Fruit fly (Drosophila melanogaster) whole organism, prepupa: ENCODE data around the gene Syx13.

Source experiments
- Blimp-1 ChIP-seq: fragments of 200-800 bp; sonication (Bioruptor generic); optimal IDR thresholded peaks from 3 replicates; lab custom pipeline; 2017; ENCODE audit warnings: missing biosample characterization, missing genetic modification characterization, mild to moderate bottlenecking, moderate library complexity, missing genetic modification reagents
- CG10631 ChIP-seq: fragments of 200-800 bp; sonication (Bioruptor generic); optimal IDR thresholded peaks from 2 replicates; lab custom pipeline; 2016; ENCODE audit warnings: missing biosample characterization, missing genetic modification characterization
- CG10669 ChIP-seq: fragments of 200-800 bp; sonication (Bioruptor generic); optimal IDR thresholded peaks from 3 replicates; lab custom pipeline; 2018; ENCODE audit warnings: missing biosample characterization, mild to moderate bottlenecking, missing genetic modification characterization, moderate library complexity
- CG11294 ChIP-seq: fragments of 200-800 bp; sonication (Bioruptor generic); IDR thresholded peaks from 2 replicates; pipeline ENCODE4 v1.3.6; 2022; ENCODE audit warnings: missing biosample characterization, missing genetic modification characterization
- CG11762 ChIP-seq: fragments of 200-800 bp; sonication (Bioruptor generic); optimal IDR thresholded peaks from 3 replicates; lab custom pipeline; 2016; ENCODE audit warnings: missing biosample characterization, missing genetic modification characterization; ENCODE audit not compliant: insufficient read depth
- CG15336 ChIP-seq: fragments of 200-800 bp; sonication (Bioruptor generic); IDR thresholded peaks from 2 replicates; pipeline ENCODE4 v1.3.6; 2022; ENCODE audit warnings: missing biosample characterization, missing genetic modification characterization
- CG1621 ChIP-seq: fragments of 200-800 bp; sonication (Bioruptor generic); optimal IDR thresholded peaks from 3 replicates; lab custom pipeline; 2018; ENCODE audit warnings: missing biosample characterization, mild to moderate bottlenecking, missing genetic modification characterization
- CG16779 ChIP-seq: fragments of 200-800 bp; sonication (Bioruptor generic); optimal IDR thresholded peaks from 3 replicates; lab custom pipeline; 2017; ENCODE audit warnings: missing biosample characterization, mild to moderate bottlenecking, missing genetic modification characterization
- CG3032 ChIP-seq: fragments of 200-800 bp; optimal IDR thresholded peaks from 2 replicates; lab custom pipeline; 2019; ENCODE audit warnings: missing biosample characterization, mild to moderate bottlenecking, missing genetic modification characterization, moderate library complexity
- CG31627 ChIP-seq: fragments of 200-800 bp; sonication (Bioruptor generic); optimal IDR thresholded peaks from 3 replicates; lab custom pipeline; 2016; ENCODE audit warnings: missing biosample characterization, missing genetic modification characterization
- CG32006 ChIP-seq: fragments of 200-800 bp; sonication (Bioruptor generic); optimal IDR thresholded peaks from 3 replicates; lab custom pipeline; 2017; ENCODE audit warnings: missing biosample characterization, mild to moderate bottlenecking, missing genetic modification characterization
- CG34406 ChIP-seq: fragments of 200-800 bp; sonication (Bioruptor generic); optimal IDR thresholded peaks from 3 replicates; lab custom pipeline; 2016; ENCODE audit warnings: missing biosample characterization, missing genetic modification characterization
- CG3919 ChIP-seq: fragments of 200-800 bp; sonication (Bioruptor generic); optimal IDR thresholded peaks from 3 replicates; lab custom pipeline; 2016; ENCODE audit warnings: missing biosample characterization, missing genetic modification characterization
- CG6163 ChIP-seq: fragments of 200-800 bp; sonication (Bioruptor generic); IDR thresholded peaks from 3 replicates; pipeline ENCODE4 v1.3.6; 2022; ENCODE audit warnings: missing biosample characterization, missing genetic modification characterization
- CG6276 ChIP-seq: fragments of 200-800 bp; sonication (Bioruptor generic); optimal IDR thresholded peaks from 2 replicates; lab custom pipeline; 2017; ENCODE audit warnings: missing biosample characterization, mild to moderate bottlenecking, missing genetic modification characterization
- CG6792 ChIP-seq: fragments of 200-800 bp; sonication (Bioruptor generic); optimal IDR thresholded peaks from 3 replicates; lab custom pipeline; 2016; ENCODE audit warnings: missing biosample characterization, missing genetic modification characterization
- CG6854 ChIP-seq: fragments of 200-800 bp; sonication (Bioruptor generic); optimal IDR thresholded peaks from 2 replicates; lab custom pipeline; 2017; ENCODE audit warnings: missing biosample characterization, mild to moderate bottlenecking, missing genetic modification characterization
- CG7368 ChIP-seq: fragments of 200-800 bp; sonication (Bioruptor generic); optimal IDR thresholded peaks from 3 replicates; lab custom pipeline; 2016; ENCODE audit warnings: missing biosample characterization, missing genetic modification characterization
- CG9139 ChIP-seq: fragments of 200-800 bp; sonication (Bioruptor generic); optimal IDR thresholded peaks from 3 replicates; lab custom pipeline; 2017; ENCODE audit warnings: missing biosample characterization, mild to moderate bottlenecking, missing genetic modification characterization
- Eip75B ChIP-seq: fragments of 200-800 bp; sonication (Bioruptor generic); optimal IDR thresholded peaks from 3 replicates; lab custom pipeline; 2016; ENCODE audit warnings: missing biosample characterization, missing genetic modification characterization
- Eip78C ChIP-seq: fragments of 200-800 bp; sonication (Bioruptor generic); peaks from one replicate; lab custom pipeline; 2016; ENCODE audit warnings: missing biosample characterization, missing genetic modification characterization
- Eip93F ChIP-seq: fragments of 200-800 bp; sonication (Bioruptor generic); optimal IDR thresholded peaks from 2 replicates; lab custom pipeline; 2016; ENCODE audit warnings: missing biosample characterization, mild to moderate bottlenecking, missing genetic modification characterization
- Ets21C ChIP-seq: fragments of 200-800 bp; sonication (Bioruptor generic); optimal IDR thresholded peaks from 3 replicates; lab custom pipeline; 2016; ENCODE audit warnings: missing biosample characterization, missing genetic modification characterization
- Ets96B ChIP-seq: fragments of 200-800 bp; optimal IDR thresholded peaks from 2 replicates; lab custom pipeline; 2019; ENCODE audit warnings: missing biosample characterization, mild to moderate bottlenecking, missing genetic modification characterization, moderate library complexity
- Gug ChIP-seq: fragments of 200-800 bp; sonication (Bioruptor generic); IDR thresholded peaks from 2 replicates; pipeline ENCODE4 v1.3.6; 2022; ENCODE audit warnings: missing biosample characterization, missing genetic modification characterization
- Hr38 ChIP-seq: sonication (Bioruptor generic); optimal IDR thresholded peaks from 2 replicates; lab custom pipeline; 2016; ENCODE audit warnings: missing biosample characterization, missing genetic modification characterization
- Hr39 ChIP-seq: fragments of 200-800 bp; sonication (Bioruptor generic); optimal IDR thresholded peaks from 2 replicates; lab custom pipeline; 2016; ENCODE audit warnings: missing biosample characterization, missing genetic modification characterization
- Hr4 ChIP-seq: fragments of 200-800 bp; sonication (Bioruptor generic); optimal IDR thresholded peaks from 3 replicates; lab custom pipeline; 2016; ENCODE audit warnings: missing biosample characterization, missing genetic modification characterization
- Lpt ChIP-seq: fragments of 200-800 bp; sonication (Bioruptor generic); optimal IDR thresholded peaks from 3 replicates; lab custom pipeline; 2016; ENCODE audit warnings: missing biosample characterization, missing genetic modification characterization
- Met ChIP-seq: fragments of 200-800 bp; sonication (Bioruptor generic); optimal IDR thresholded peaks from 3 replicates; lab custom pipeline; 2016; ENCODE audit warnings: missing biosample characterization, missing genetic modification characterization
- Smox ChIP-seq: fragments of 200-800 bp; sonication (Bioruptor generic); optimal IDR thresholded peaks from 3 replicates; lab custom pipeline; 2016; ENCODE audit warnings: missing biosample characterization, missing genetic modification characterization
- Sox14 ChIP-seq: fragments of 200-800 bp; sonication (Bioruptor generic); optimal IDR thresholded peaks from 3 replicates; lab custom pipeline; 2016; ENCODE audit warnings: missing biosample characterization, missing genetic modification characterization
- Sox15 ChIP-seq: fragments of 200-800 bp; sonication (Bioruptor generic); optimal IDR thresholded peaks from 3 replicates; lab custom pipeline; 2016; ENCODE audit warnings: missing biosample characterization, missing genetic modification characterization
- achi ChIP-seq: fragments of 200-800 bp; sonication (Bioruptor generic); optimal IDR thresholded peaks from 3 replicates; lab custom pipeline; 2016; ENCODE audit warnings: missing biosample characterization, missing genetic modification characterization
- acj6 ChIP-seq: fragments of 200-800 bp; sonication (Bioruptor generic); optimal IDR thresholded peaks from 3 replicates; lab custom pipeline; 2016; ENCODE audit warnings: missing biosample characterization, missing genetic modification characterization
- cyc ChIP-seq: fragments of 200-800 bp; sonication (Bioruptor generic); optimal IDR thresholded peaks from 3 replicates; lab custom pipeline; 2016; ENCODE audit warnings: missing biosample characterization, missing genetic modification characterization
- dac ChIP-seq: fragments of 200-800 bp; sonication (Bioruptor generic); optimal IDR thresholded peaks from 2 replicates; lab custom pipeline; 2017; ENCODE audit warnings: missing biosample characterization, mild to moderate bottlenecking, missing genetic modification characterization
- dsx ChIP-seq: fragments of 200-800 bp; optimal IDR thresholded peaks from 3 replicates; lab custom pipeline; 2019; ENCODE audit warnings: missing biosample characterization, mild to moderate bottlenecking, missing genetic modification characterization, moderate library complexity; ENCODE audit not compliant: poor library complexity, severe bottlenecking
- eg ChIP-seq: fragments of 200-800 bp; sonication (Bioruptor generic); IDR thresholded peaks from 3 replicates; pipeline ENCODE4 v1.3.6; 2022; ENCODE audit warnings: missing biosample characterization, missing genetic modification characterization
- esn ChIP-seq: fragments of 200-800 bp; sonication (Bioruptor generic); optimal IDR thresholded peaks from 2 replicates; lab custom pipeline; 2016; ENCODE audit warnings: missing biosample characterization, mild to moderate bottlenecking, missing genetic modification characterization, moderate library complexity
- fkh ChIP-seq: fragments of 200-800 bp; sonication (Bioruptor generic); optimal IDR thresholded peaks from 3 replicates; lab custom pipeline; 2017; ENCODE audit warnings: missing biosample characterization, mild to moderate bottlenecking, missing genetic modification characterization, moderate library complexity
- lz ChIP-seq: fragments of 200-800 bp; sonication (Bioruptor generic); optimal IDR thresholded peaks from 3 replicates; lab custom pipeline; 2016; ENCODE audit warnings: missing biosample characterization, missing genetic modification characterization
- net ChIP-seq: fragments of 200-800 bp; sonication (Bioruptor generic); optimal IDR thresholded peaks from 3 replicates; lab custom pipeline; 2016; ENCODE audit warnings: missing biosample characterization, missing genetic modification characterization
- salr ChIP-seq, 2 experiments: fragments of 200-800 bp; sonication (Bioruptor generic); optimal IDR thresholded peaks; 3 replicates each; lab custom pipeline; 2016 to 2018; ENCODE audit warnings: missing biosample characterization in 2 of 2, missing genetic modification characterization in 2 of 2, mild to moderate bottlenecking in 1 of 2
- spab ChIP-seq: fragments of 200-800 bp; sonication (Bioruptor generic); optimal IDR thresholded peaks from 2 replicates; lab custom pipeline; 2017; ENCODE audit warnings: missing biosample characterization, mild to moderate bottlenecking, missing genetic modification characterization, missing genetic modification reagents
- ss ChIP-seq, 2 experiments: fragments of 200-800 bp; sonication (Bioruptor generic); optimal IDR thresholded peaks; 2 replicates in 1 of 2; 3 replicates in 1 of 2; lab custom pipeline; 2017 to 2018; ENCODE audit warnings: mild to moderate bottlenecking in 2 of 2, missing biosample characterization in 2 of 2, missing genetic modification characterization in 2 of 2, moderate library complexity in 1 of 2
- topi ChIP-seq: fragments of 200-800 bp; sonication (Bioruptor generic); optimal IDR thresholded peaks from 3 replicates; lab custom pipeline; 2016; ENCODE audit warnings: missing biosample characterization, missing genetic modification characterization
- vri ChIP-seq: fragments of 200-800 bp; sonication (Bioruptor generic); optimal IDR thresholded peaks from 3 replicates; lab custom pipeline; 2016; ENCODE audit warnings: missing biosample characterization, mild to moderate bottlenecking, missing genetic modification characterization

Syx13 gene

dm6 chr3L:13015823-13016465 lies 28.3 kb upstream of the Syx13 start, which contains the start of gene CG11267 (continued):
- peak; percentile 80 for TF ChIP-seq acj6 (GFP tag; lab: Kevin White, UChicago)
- TF ChIP-seq esn = peak; percentile 86
- TF ChIP-seq cyc (GFP tag; lab: Kevin White, UChicago) = peak; percentile 86
- TF ChIP-seq Hr38 (GFP tag; lab: Kevin White, UChicago) = no peak
- TF ChIP-seq Met = peak; percentile 87
- peak; percentile 83 for TF ChIP-seq Smox (GFP tag; lab: Kevin White, UChicago)
- peak; percentile 78 for TF ChIP-seq spab (GFP tag; lab: Kevin White, UChicago)
- TF ChIP-seq CG7368 = peak; percentile 70
- peak; percentile 91 for TF ChIP-seq CG3919

DNA sequence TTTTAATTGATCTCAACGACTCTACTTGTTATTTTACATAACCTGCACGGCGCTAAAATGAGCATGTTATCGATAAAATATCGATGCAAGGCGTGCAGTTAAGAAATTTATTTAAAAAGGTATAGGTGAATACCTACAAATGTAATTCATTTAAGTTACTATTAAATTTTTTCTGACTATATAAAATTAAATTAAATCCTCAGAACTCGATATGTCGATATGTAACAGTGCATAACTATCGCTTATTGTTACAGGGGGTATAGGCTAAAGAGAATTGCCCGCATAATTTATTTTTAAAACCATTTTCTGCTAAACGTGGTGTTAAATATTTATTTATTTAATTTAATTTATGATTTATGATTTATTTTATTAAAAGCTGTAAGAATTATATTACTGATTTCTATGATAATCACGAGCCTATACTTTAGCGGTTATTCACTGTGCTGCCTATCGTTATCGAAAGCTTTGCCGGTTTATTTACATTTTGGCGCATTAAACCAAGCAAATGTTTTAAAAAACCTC lies 26.4 kb upstream of the Syx13 start, which contains the start of the genes mRpL20 and Icmt:
Gene mRpL20, minus strand, starts transcription at position 65 of the 522 bp plus-strand sequence.
Gene Icmt, plus strand, starts transcription at position 464 of the 522 bp plus-strand sequence.
- TF ChIP-seq CG11762 = peak; percentile 80
- peak; percentile 81 for TF ChIP-seq Eip93F
- peak; percentile 95 for TF ChIP-seq esn
- TF ChIP-seq Hr39 (GFP tag; lab: Kevin White, UChicago) = peak; percentile 81
- peak; percentile 88 for TF ChIP-seq Smox (GFP tag; lab: Kevin White, UChicago)
- TF ChIP-seq Ets96B (tag; lab: Kevin White, UChicago) = peak; percentile 96
- peak; percentile 98 for TF ChIP-seq CG15336
- peak; percentile 82 for TF ChIP-seq topi (GFP tag; lab: Kevin White, UChicago)
- peak; percentile 90 for TF ChIP-seq CG1621
- TF ChIP-seq Ets21C (GFP tag; lab: Kevin White, UChicago) = peak; percentile 75
- peak; percentile 83 to 89 for TF ChIP-seq salr (GFP tag; optimal IDR thresholded peaks at IDR 0.05; lab: Kevin White, UChicago)
- peak; percentile 73 for TF ChIP-seq CG9139 (GFP tag; lab: Kevin White, UChicago)
- peak; percentile 96 for TF ChIP-seq CG3032 (tag; lab: Kevin White, UChicago)
- peak; percentile 88 for TF ChIP-seq CG16779
- peak; percentile 94 for TF ChIP-seq CG6792 (GFP tag; lab: Kevin White, UChicago)
- peak; percentile 72 for TF ChIP-seq dac (GFP tag; lab: Kevin White, UChicago)
- peak; percentile 69 for TF ChIP-seq Blimp-1
- peak; percentile 95 for TF ChIP-seq CG32006 (GFP tag; lab: Kevin White, UChicago)
- peak; percentile 86 for TF ChIP-seq CG3919
- peak; percentile 97 for TF ChIP-seq Eip78C (GFP tag; lab: Kevin White, UChicago)
- TF ChIP-seq Gug = peak; percentile 98
- TF ChIP-seq Eip75B (GFP tag; lab: Kevin White, UChicago) = peak; percentile 88
- TF ChIP-seq CG10669 = peak; percentile 85
- TF ChIP-seq Sox14 (GFP tag; lab: Kevin White, UChicago) = peak; percentile 86
- TF ChIP-seq Lpt = peak; percentile 78
- TF ChIP-seq Hr4 = peak; percentile 90
- TF ChIP-seq dsx (GFP tag; lab: Kevin White, UChicago) = peak; percentile 95
- peak; percentile 57 for TF ChIP-seq CG6854 (GFP tag; lab: Kevin White, UChicago)
- TF ChIP-seq lz (GFP tag; lab: Kevin White, UChicago) = peak; percentile 91
- peak; percentile 94 for TF ChIP-seq acj6 (GFP tag; lab: Kevin White, UChicago)
- TF ChIP-seq eg (GFP tag; lab: Robert Waterston, UW) = peak; percentile 98
- TF ChIP-seq achi (GFP tag; lab: Kevin White, UChicago) = peak; percentile 95
- peak; percentile 96 for TF ChIP-seq CG34406 (GFP tag; lab: Kevin White, UChicago)
- peak; percentile 91 for TF ChIP-seq Sox15
- TF ChIP-seq CG6276 = peak; percentile 81
- TF ChIP-seq CG10631 (GFP tag; lab: Kevin White, UChicago) = peak; percentile 97
- peak; percentile 91 for TF ChIP-seq net (GFP tag; lab: Kevin White, UChicago)
- peak; percentile 77 for TF ChIP-seq vri (GFP tag; lab: Kevin White, UChicago)
- peak; percentile 85 to 91 for TF ChIP-seq ss (GFP tag; optimal IDR thresholded peaks at IDR 0.05; lab: Kevin White, UChicago)
- TF ChIP-seq fkh (GFP tag; lab: Kevin White, UChicago) = peak; percentile 78
- peak; percentile 86 for TF ChIP-seq CG31627
- peak; percentile 76 for TF ChIP-seq cyc (GFP tag; lab: Kevin White, UChicago)
- peak; percentile 97 for TF ChIP-seq CG6163 (GFP tag; lab: Robert Waterston, UW)
- peak; percentile 93 for TF ChIP-seq CG11294 (GFP tag; lab: Robert Waterston, UW)
